Fruit fly (Drosophila melanogaster) whole organism, embryonic: Measurements from ENCODE around the gene Prp16.

Experiments
- Adf1 ChIP-seq: fragments of 200-800 bp; sonication (Bioruptor generic); IDR thresholded peaks from 2 replicates; pipeline ENCODE4 v1.3.6; 2022; ENCODE audit warnings: missing biosample characterization, missing genetic modification characterization
- Bgb ChIP-seq: fragments of 200-800 bp; sonication (Bioruptor generic); IDR thresholded peaks from 2 replicates; pipeline ENCODE4 v1.3.6; 2022; ENCODE audit warnings: missing biosample characterization, missing genetic modification characterization; ENCODE audit not compliant: partially characterized antibody
- CG10147 ChIP-seq: fragments of 200-800 bp; sonication (Bioruptor generic); optimal IDR thresholded peaks from 2 replicates; lab custom pipeline; 2019; ENCODE audit warnings: missing biosample characterization, mild to moderate bottlenecking, missing genetic modification characterization, moderate library complexity
- CG11456 ChIP-seq: fragments of 200-800 bp; sonication (Bioruptor generic); IDR thresholded peaks from 3 replicates; pipeline ENCODE4 v1.3.6; 2022; ENCODE audit warnings: missing biosample characterization, missing genetic modification characterization
- CG12391 ChIP-seq: fragments of 200-800 bp; sonication (Bioruptor generic); optimal IDR thresholded peaks from 3 replicates; lab custom pipeline; 2018; ENCODE audit warnings: missing biosample characterization, mild to moderate bottlenecking, missing genetic modification characterization, moderate library complexity
- CG17186 ChIP-seq: fragments of 200-800 bp; sonication (Bioruptor generic); optimal IDR thresholded peaks from 3 replicates; lab custom pipeline; 2017; ENCODE audit warnings: missing biosample characterization, missing genetic modification reagents, missing genetic modification characterization
- CG17568 ChIP-seq: fragments of 200-800 bp; sonication (Bioruptor generic); optimal IDR thresholded peaks from 2 replicates; lab custom pipeline; 2018; ENCODE audit warnings: missing biosample characterization, mild to moderate bottlenecking, missing genetic modification characterization, moderate library complexity
- CG34422 ChIP-seq: fragments of 200-800 bp; sonication (Bioruptor generic); IDR thresholded peaks from 3 replicates; pipeline ENCODE4 v1.3.6; 2022; ENCODE audit warnings: missing biosample characterization, missing genetic modification characterization
- CG42726 ChIP-seq: fragments of 200-800 bp; sonication (Bioruptor generic); IDR thresholded peaks from 2 replicates; pipeline ENCODE4 v1.3.6; 2022; ENCODE audit warnings: missing biosample characterization, missing genetic modification characterization; ENCODE audit not compliant: partially characterized antibody
- CG4328 ChIP-seq: fragments of 200-800 bp; sonication (Bioruptor generic); optimal IDR thresholded peaks from 3 replicates; lab custom pipeline; 2017; ENCODE audit warnings: missing biosample characterization, missing genetic modification reagents, missing genetic modification characterization
- CG4617 ChIP-seq: fragments of 200-800 bp; sonication (Bioruptor generic); optimal IDR thresholded peaks from 3 replicates; lab custom pipeline; 2016; ENCODE audit warnings: missing biosample characterization, missing genetic modification characterization, borderline replicate concordance
- CG4730 ChIP-seq: fragments of 200-800 bp; sonication (Bioruptor generic); IDR thresholded peaks from 2 replicates; pipeline ENCODE4 v1.3.6; 2022; ENCODE audit warnings: missing biosample characterization, missing genetic modification characterization
- CG6175 ChIP-seq: fragments of 200-800 bp; sonication (Bioruptor generic); IDR thresholded peaks from 3 replicates; pipeline ENCODE4 v1.3.6; 2022; ENCODE audit warnings: missing biosample characterization, missing genetic modification characterization
- CG6813 ChIP-seq: fragments of 200-800 bp; sonication (Bioruptor generic); optimal IDR thresholded peaks from 2 replicates; lab custom pipeline; 2017; ENCODE audit warnings: missing biosample characterization, missing genetic modification characterization, mild to moderate bottlenecking, moderate library complexity, missing genetic modification reagents
- CG8388 ChIP-seq: fragments of 200-800 bp; sonication (Bioruptor generic); optimal IDR thresholded peaks from 2 replicates; lab custom pipeline; 2019; ENCODE audit warnings: missing biosample characterization, mild to moderate bottlenecking, missing genetic modification characterization, moderate library complexity
- CG8944 ChIP-seq: fragments of 200-800 bp; sonication (Bioruptor generic); optimal IDR thresholded peaks from 3 replicates; lab custom pipeline; 2016; ENCODE audit warnings: missing biosample characterization, missing genetic modification characterization
- Dll ChIP-seq: fragments of 200-800 bp; sonication (Bioruptor generic); IDR thresholded peaks from 4 replicates; pipeline ENCODE4 v1.3.6; 2022; ENCODE audit warnings: missing biosample characterization, missing genetic modification characterization; ENCODE audit not compliant: partially characterized antibody
- Doc2 ChIP-seq: fragments of 200-800 bp; sonication (Bioruptor generic); IDR thresholded peaks from 2 replicates; pipeline ENCODE4 v1.3.6; 2022; ENCODE audit warnings: missing biosample characterization, missing genetic modification characterization
- E2f1 ChIP-seq: fragments of 200-800 bp; sonication (Bioruptor generic); IDR thresholded peaks from 2 replicates; pipeline ENCODE4 v1.3.6; 2022; ENCODE audit warnings: missing biosample characterization, missing genetic modification characterization
- Elba2 ChIP-seq: fragments of 200-800 bp; sonication (Bioruptor generic); optimal IDR thresholded peaks from 3 replicates; lab custom pipeline; 2016; ENCODE audit warnings: missing biosample characterization, missing genetic modification characterization
- Fer2 ChIP-seq: fragments of 200-800 bp; sonication (Bioruptor generic); optimal IDR thresholded peaks from 2 replicates; lab custom pipeline; 2018; ENCODE audit warnings: missing biosample characterization, mild to moderate bottlenecking, missing genetic modification characterization, moderate library complexity
- Gsc ChIP-seq: fragments of 200-800 bp; sonication (Bioruptor generic); IDR thresholded peaks from 2 replicates; pipeline ENCODE4 v1.3.6; 2022; ENCODE audit warnings: missing biosample characterization, missing genetic modification characterization
- Hmr ChIP-seq: fragments of 200-800 bp; sonication (Bioruptor generic); optimal IDR thresholded peaks from 3 replicates; lab custom pipeline; 2017; ENCODE audit warnings: mild to moderate bottlenecking, missing biosample characterization, missing genetic modification reagents, missing genetic modification characterization
- Hr39 ChIP-seq: fragments of >200 bp; optimal IDR thresholded peaks from 2 replicates; lab custom pipeline; 2017
- MTF-1 ChIP-seq: fragments of 200-800 bp; sonication (Bioruptor generic); optimal IDR thresholded peaks from 2 replicates; lab custom pipeline; 2018; ENCODE audit warnings: missing biosample characterization, mild to moderate bottlenecking, missing genetic modification characterization, borderline replicate concordance
- Med ChIP-seq: fragments of 200-800 bp; sonication (Bioruptor generic); peaks from one replicate; lab custom pipeline; 2016; ENCODE audit warnings: missing biosample characterization, missing genetic modification characterization, mild to moderate bottlenecking, inconsistent platforms, moderate library complexity
- Mes4 ChIP-seq: fragments of 200-800 bp; sonication (Bioruptor generic); optimal IDR thresholded peaks from 2 replicates; lab custom pipeline; 2016; ENCODE audit warnings: missing biosample characterization, missing genetic modification characterization
- Rx ChIP-seq: fragments of 200-800 bp; sonication (Bioruptor generic); IDR thresholded peaks from 2 replicates; pipeline ENCODE4 v1.3.6; 2022; ENCODE audit warnings: missing biosample characterization, missing genetic modification characterization
- Sry-β ChIP-seq: fragments of 200-800 bp; sonication (Bioruptor generic); optimal IDR thresholded peaks from 2 replicates; lab custom pipeline; 2018; ENCODE audit warnings: missing biosample characterization, mild to moderate bottlenecking, missing genetic modification characterization, moderate library complexity
- Usf ChIP-seq: fragments of 200-800 bp; sonication (Bioruptor generic); optimal IDR thresholded peaks from 2 replicates; lab custom pipeline; 2017; ENCODE audit warnings: missing genotype, missing biosample characterization, missing genetic modification characterization
- bab2 ChIP-seq: fragments of 200-800 bp; sonication (Bioruptor generic); optimal IDR thresholded peaks from 2 replicates; lab custom pipeline; 2016; ENCODE audit warnings: missing biosample characterization, missing genetic modification characterization
- corto ChIP-seq: fragments of 200-800 bp; sonication (Bioruptor generic); optimal IDR thresholded peaks from 2 replicates; lab custom pipeline; 2016; ENCODE audit warnings: missing biosample characterization, mild to moderate bottlenecking, missing genetic modification characterization, moderate library complexity
- crp ChIP-seq, 2 experiments: fragments of 200-800 bp; sonication (Bioruptor generic); optimal IDR thresholded peaks; 2 replicates in 1 of 2; 3 replicates in 1 of 2; lab custom pipeline; 2017; ENCODE audit warnings: missing biosample characterization in 2 of 2, missing genetic modification characterization in 2 of 2, mild to moderate bottlenecking in 1 of 2, moderate library complexity in 1 of 2
- da ChIP-seq: fragments of 200-800 bp; sonication (Bioruptor generic); optimal IDR thresholded peaks from 2 replicates; lab custom pipeline; 2016; ENCODE audit warnings: missing biosample characterization, missing genetic modification characterization
- dm ChIP-seq: fragments of 200-800 bp; sonication (Bioruptor generic); optimal IDR thresholded peaks from 3 replicates; lab custom pipeline; 2016; ENCODE audit warnings: missing biosample characterization, missing genetic modification characterization
- dmrt99B ChIP-seq: fragments of 200-800 bp; sonication (Bioruptor generic); optimal IDR thresholded peaks from 2 replicates; lab custom pipeline; 2018; ENCODE audit warnings: missing biosample characterization, mild to moderate bottlenecking, missing genetic modification characterization, moderate library complexity
- dysf ChIP-seq: fragments of 200-800 bp; sonication (Bioruptor generic); IDR thresholded peaks from 3 replicates; pipeline ENCODE4 v1.3.6; 2022; ENCODE audit warnings: missing biosample characterization, missing genetic modification characterization
- en ChIP-seq: fragments of 200-800 bp; sonication (Bioruptor generic); optimal IDR thresholded peaks from 2 replicates; lab custom pipeline; 2016; ENCODE audit warnings: missing biosample characterization, missing genetic modification characterization
- eve ChIP-seq, 2 experiments: fragments of >200 bp; optimal IDR thresholded peaks; 2 replicates each; lab custom pipeline; 2017; ENCODE audit warnings: missing biosample characterization in 2 of 2, missing genetic modification characterization in 2 of 2
- eyg ChIP-seq: fragments of 200-800 bp; sonication (Bioruptor generic); optimal IDR thresholded peaks from 3 replicates; lab custom pipeline; 2016; ENCODE audit warnings: missing biosample characterization, missing genetic modification characterization
- gcm ChIP-seq: fragments of 200-800 bp; sonication (Bioruptor generic); optimal IDR thresholded peaks from 2 replicates; lab custom pipeline; 2019; ENCODE audit warnings: missing biosample characterization, mild to moderate bottlenecking, missing genetic modification characterization, moderate library complexity
- hth ChIP-seq: fragments of >200 bp; optimal IDR thresholded peaks from 2 replicates; lab custom pipeline; 2017; ENCODE audit warnings: inconsistent platforms
- lilli ChIP-seq: fragments of 200-800 bp; sonication (Bioruptor generic); optimal IDR thresholded peaks from 3 replicates; lab custom pipeline; 2016; ENCODE audit warnings: missing biosample characterization, missing genetic modification characterization
- lmd ChIP-seq: fragments of 200-800 bp; sonication (Bioruptor generic); IDR thresholded peaks from 2 replicates; pipeline ENCODE4 v1.3.6; 2022; ENCODE audit warnings: missing biosample characterization, missing genetic modification characterization
- onecut ChIP-seq: fragments of 200-800 bp; sonication (Bioruptor generic); IDR thresholded peaks from 2 replicates; pipeline ENCODE4 v1.3.6; 2022; ENCODE audit warnings: missing biosample characterization, missing genetic modification characterization
- pros ChIP-seq: fragments of 200-800 bp; sonication (Bioruptor generic); optimal IDR thresholded peaks from 3 replicates; lab custom pipeline; 2019; ENCODE audit warnings: missing biosample characterization, mild to moderate bottlenecking, missing genetic modification characterization, moderate library complexity
- sima ChIP-seq: fragments of 200-800 bp; sonication (Bioruptor generic); optimal IDR thresholded peaks from 2 replicates; lab custom pipeline; 2016; ENCODE audit warnings: missing biosample characterization, missing genetic modification characterization
- tap ChIP-seq: fragments of 200-800 bp; optimal IDR thresholded peaks from 3 replicates; lab custom pipeline; 2019; ENCODE audit warnings: missing biosample characterization, mild to moderate bottlenecking, missing genetic modification characterization, moderate library complexity
- ttk ChIP-seq: fragments of 200-800 bp; sonication (Bioruptor generic); IDR thresholded peaks from 2 replicates; pipeline ENCODE4 v2.1.2; 2022; ENCODE audit warnings: missing biosample characterization, missing genetic modification characterization
- wdn ChIP-seq: fragments of 200-800 bp; sonication (Bioruptor generic); IDR thresholded peaks from 2 replicates; pipeline ENCODE4 v1.3.6; 2022; ENCODE audit warnings: missing biosample characterization, missing genetic modification characterization
- zfh1 ChIP-seq: fragments of 200-800 bp; sonication (Bioruptor generic); IDR thresholded peaks from 3 replicates; pipeline ENCODE4 v1.3.6; 2022; ENCODE audit warnings: missing biosample characterization, missing genetic modification characterization

The Prp16 gene

dm6 chrX:14237873-14238394 lies 36.8 kb downstream of the Prp16 start, which contains the start of the genes Fbxl4 and Dus2 (continued):
- TF ChIP-seq CG8388 (GFP tag; lab: Kevin White, UChicago) (peak; percentile 85), Bgb (GFP tag; lab: Robert Waterston, UW) (peak; percentile 58; the same call in 1 of the 2 replicates), dmrt99B (tag; lab: Kevin White, UChicago) (peak; percentile 90), CG17568 (no peak), CG10147 (GFP tag; lab: Kevin White, UChicago) (peak; percentile 91), crp (GFP tag; optimal IDR thresholded peaks at IDR 0.05; lab: Kevin White, UChicago) (peak; percentile 7 to 77), corto (GFP tag; lab: Kevin White, UChicago) (no peak), sima (GFP tag; lab: Kevin White, UChicago) (peak; percentile 73), bab2 (GFP tag; lab: Kevin White, UChicago) (peak; percentile 94), Hmr (GFP tag; lab: Kevin White, UChicago) (peak; percentile 88), eyg (GFP tag; lab: Kevin White, UChicago) (peak; percentile 74), CG8944 (peak; percentile 93), dm (GFP tag; lab: Kevin White, UChicago) (peak; percentile 83), CG34422 (GFP tag; lab: Robert Waterston, UW) (peak; percentile 93), lilli (GFP tag; lab: Kevin White, UChicago) (peak; percentile 96), hth (no peak), CG12391 (tag; lab: Kevin White, UChicago) (peak; percentile 94), Usf (GFP tag; lab: Kevin White, UChicago) (peak; percentile 86), CG4328 (GFP tag; lab: Kevin White, UChicago) (peak; percentile 89), Adf1 (peak; percentile 48), gcm (peak; percentile 72), Elba2 (GFP tag; lab: Kevin White, UChicago) (peak; percentile 66), da (peak; percentile 81), Hr39 (lab: Kevin White, UChicago) (no peak), onecut (GFP tag; lab: Robert Waterston, UW) (peak; percentile 87), Gsc (GFP tag; lab: Robert Waterston, UW) (peak; percentile 80), dysf (GFP tag; lab: Robert Waterston, UW) (peak; percentile 95), E2f1 (GFP tag; lab: Robert Waterston, UW) (peak; percentile 91), MTF-1 (GFP tag; lab: Kevin White, UChicago) (peak; percentile 75), zfh1 (GFP tag; lab: Robert Waterston, UW) (peak; percentile 94), Fer2 (tag; lab: Kevin White, UChicago) (peak; percentile 83), Med (GFP tag; lab: Kevin White, UChicago) (peak; percentile 99), wdn (peak; percentile 88), ttk (GFP tag; lab: Robert Waterston, UW) (peak; percentile 91), Sry-β (GFP tag; lab: Kevin White, UChicago) (peak; percentile 42), CG17186 (GFP tag; lab: Kevin White, UChicago) (peak; percentile 66), CG42726 (GFP tag; lab: Robert Waterston, UW) (no peak), pros (no peak), Mes4 (GFP tag; lab: Kevin White, UChicago) (peak; percentile 89), en (GFP tag; lab: Kevin White, UChicago) (peak; percentile 76), CG6175 (GFP tag; lab: Robert Waterston, UW) (peak; percentile 79), Doc2 (GFP tag; lab: Robert Waterston, UW) (peak; percentile 73), eve (GFP tag; optimal IDR thresholded peaks at IDR 0.05; lab: Kevin White, UChicago) (no peak), CG11456 (peak; percentile 95), CG4617 (GFP tag; lab: Kevin White, UChicago) (peak; percentile 76), tap (peak; percentile 78), Dll (GFP tag; lab: Robert Waterston, UW) (0 out of 4 replicates have a peak, but pooled peaks have one; percentile 61), Rx (GFP tag; lab: Robert Waterston, UW) (peak; percentile 89), lmd (GFP tag; lab: Robert Waterston, UW) (peak; percentile 94), CG4730 (GFP tag; lab: Robert Waterston, UW) (peak; percentile 87), CG6813 (GFP tag; lab: Kevin White, UChicago) (peak; percentile 76)
